Worm (Caenorhabditis elegans) whole organism, late embryonic: ENCODE results near the gene srbc-13.
"Not testable (repeated sequence)": the region's sequence is repeated elsewhere in the genome, so short reads cannot be mapped to it uniquely, and the experiment has no call there.

Experiments used
- ahr-1 ChIP-seq: sonication (generic microtip); optimal IDR thresholded peaks from 2 replicates; lab custom pipeline; 2016; ENCODE audit warnings: missing genetic modification characterization, missing compliant biosample characterization
- ama-1 ChIP-seq: fragments of 150-350 bp; optimal IDR thresholded peaks from 2 replicates; lab custom pipeline; 2014
- dve-1 ChIP-seq: sonication (generic microtip); optimal IDR thresholded peaks from 2 replicates; lab custom pipeline; 2017; ENCODE audit warnings: antibody characterized with exemption, mild to moderate bottlenecking, missing genetic modification characterization, missing compliant biosample characterization
- elt-2 ChIP-seq: sonication (generic microtip); optimal IDR thresholded peaks from 2 replicates; lab custom pipeline; 2016; ENCODE audit warnings: missing genetic modification reagents, missing genetic modification characterization, missing compliant biosample characterization
- fkh-10 ChIP-seq: fragments of 150-350 bp; optimal IDR thresholded peaks from 2 replicates; lab custom pipeline; 2014; ENCODE audit warnings: missing biosample characterization, missing genetic modification reagents, missing genetic modification characterization
- hlh-30 ChIP-seq: sonication (generic microtip); optimal IDR thresholded peaks from 2 replicates; lab custom pipeline; 2017; ENCODE audit warnings: antibody characterized with exemption, missing genetic modification characterization, missing compliant biosample characterization; ENCODE audit not compliant: insufficient read depth
- hlh-8 ChIP-seq: sonication (generic microtip); optimal IDR thresholded peaks from 2 replicates; lab custom pipeline; 2016; ENCODE audit warnings: missing genotype, missing genetic modification characterization, missing compliant biosample characterization
- nhr-11 ChIP-seq: fragments of 150-350 bp; optimal IDR thresholded peaks from 2 replicates; lab custom pipeline; 2014; ENCODE audit warnings: missing biosample characterization, missing genetic modification characterization
- pha-2 ChIP-seq: sonication (generic microtip); optimal IDR thresholded peaks from 2 replicates; lab custom pipeline; 2017; ENCODE audit warnings: mild to moderate bottlenecking, missing genetic modification characterization, missing compliant biosample characterization
- unc-55 ChIP-seq: sonication (generic microtip); optimal IDR thresholded peaks from 2 replicates; lab custom pipeline; 2017; ENCODE audit warnings: missing biosample characterization, missing genetic modification reagents, missing genetic modification characterization

- not testable (repeated sequence) for TF ChIP-seq hlh-30 (tag; lab: Kevin White, UChicago); fkh-10; elt-2 (tag; lab: Kevin White, UChicago); hlh-8 (tag; lab: Kevin White, UChicago); ahr-1 (tag; lab: Kevin White, UChicago); pha-2 (tag; lab: Kevin White, UChicago); nhr-11 (tag; lab: Kevin White, UChicago); ama-1; unc-55 (GFP tag; lab: Kevin White, UChicago); dve-1
Measured at ce11 chrV:838984-839471, 8.6 kb upstream of the srbc-13 start, which contains the start of the genes K09C6.7 and K09C6.10.
